Fruit fly (Drosophila melanogaster) whole organism, larva: ENCODE results near the gene nol.

Source experiments
- noc ChIP-seq: fragments of 200-800 bp; sonication (Bioruptor generic); optimal IDR thresholded peaks from 3 replicates; lab custom pipeline; 2019; ENCODE audit warnings: missing biosample characterization, mild to moderate bottlenecking, missing genetic modification characterization, moderate library complexity

nol gene

dm6 chr3L:11107935-11108334 is 22.7 kb upstream of the nol start, which contains the start of gene CG12522:
TSS of gene CG12522 (plus strand) at chr3L:11108235.
- TF ChIP-seq noc (tag; lab: Kevin White, UChicago), result no peak

dm6 chr3L:11109454-11109853 is 21.2 kb upstream of the nol start, which contains the start of the genes CG34012 and emei:
TSS of gene CG34012 (minus strand) at chr3L:11109505.
TSS of gene emei (plus strand) at chr3L:11109690.
- no peak for TF ChIP-seq noc (tag; lab: Kevin White, UChicago)

dm6 chr3L:11112427-11112826 is 18.2 kb upstream of the nol start:
- no peak for TF ChIP-seq noc (tag; lab: Kevin White, UChicago)

- TF ChIP-seq noc (tag; lab: Kevin White, UChicago), result peak; percentile 44
Observed at dm6 chr3L:11113198-11114197, 17.1 kb upstream of the nol start, which contains the start of gene Sod1. TSS of gene Sod1 (minus strand) at chr3L:11113740.

- TF ChIP-seq noc (tag; lab: Kevin White, UChicago), result no peak
Observed at dm6 chr3L:11117733-11118132, 12.9 kb upstream of the nol start.

dm6 chr3L:11118627-11119395 is 11.8 kb upstream of the nol start:
- TF ChIP-seq noc (tag; lab: Kevin White, UChicago), result peak; percentile 38

- TF ChIP-seq noc (tag; lab: Kevin White, UChicago), result no peak
Observed at dm6 chr3L:11119396-11119900, 11.2 kb upstream of the nol start.

dm6 chr3L:11119901-11120418 is 10.7 kb upstream of the nol start:
- peak; percentile 8 for TF ChIP-seq noc (tag; lab: Kevin White, UChicago)

- TF ChIP-seq noc (tag; lab: Kevin White, UChicago), result peak; percentile 13
Observed at dm6 chr3L:11120419-11120958, 10.1 kb upstream of the nol start, which contains the start of the genes FoxK and mRpL2. TSS of gene FoxK (minus strand) at chr3L:11120783. TSS of gene mRpL2 (plus strand) at chr3L:11120847.

- TF ChIP-seq noc (tag; lab: Kevin White, UChicago), result peak; percentile 22
Observed at dm6 chr3L:11123088-11123487, 7.5 kb upstream of the nol start, which contains the start of the genes Ufd1 and NaPi-III. TSS of gene Ufd1 (minus strand) at chr3L:11123216. TSS of gene NaPi-III (plus strand) at chr3L:11123348.

- no peak for TF ChIP-seq noc (tag; lab: Kevin White, UChicago)
Observed at dm6 chr3L:11123598-11124284, 6.9 kb upstream of the nol start.

dm6 chr3L:11124439-11124838 is 6.2 kb upstream of the nol start:
- no peak for TF ChIP-seq noc (tag; lab: Kevin White, UChicago)

- no peak for TF ChIP-seq noc (tag; lab: Kevin White, UChicago)
Observed at dm6 chr3L:11124841-11125240, 5.8 kb upstream of the nol start.
